Fruit fly (Drosophila melanogaster): Measurements from ENCODE around the gene CG10492.

dm6 chr2L:19071713-19072112 is 17.8 kb downstream of the CG10492 start:
- TF ChIP-seq Smox (GFP tag; optimal IDR thresholded peaks at IDR 0.05) = peak; percentile 21
- TF ChIP-seq OdsH (GFP tag; optimal IDR thresholded peaks at IDR 0.05) = no peak
- TF ChIP-seq CG11762 (GFP tag; optimal IDR thresholded peaks at IDR 0.05; ENCODE audit: insufficient read depth) = no peak
- no peak for TF ChIP-seq Blimp-1 (GFP tag; optimal IDR thresholded peaks at IDR 0.05)
- no peak for TF ChIP-seq CG34406 (GFP tag; optimal IDR thresholded peaks at IDR 0.05)
- no peak for TF ChIP-seq fd85E (GFP tag; optimal IDR thresholded peaks at IDR 0.05)
- TF ChIP-seq Sox14 (GFP tag; optimal IDR thresholded peaks at IDR 0.05) = no peak
- TF ChIP-seq CG32006 (GFP tag; optimal IDR thresholded peaks at IDR 0.05) = no peak
